Worm (Caenorhabditis elegans): ENCODE results near the gene sru-36.

DNA sequence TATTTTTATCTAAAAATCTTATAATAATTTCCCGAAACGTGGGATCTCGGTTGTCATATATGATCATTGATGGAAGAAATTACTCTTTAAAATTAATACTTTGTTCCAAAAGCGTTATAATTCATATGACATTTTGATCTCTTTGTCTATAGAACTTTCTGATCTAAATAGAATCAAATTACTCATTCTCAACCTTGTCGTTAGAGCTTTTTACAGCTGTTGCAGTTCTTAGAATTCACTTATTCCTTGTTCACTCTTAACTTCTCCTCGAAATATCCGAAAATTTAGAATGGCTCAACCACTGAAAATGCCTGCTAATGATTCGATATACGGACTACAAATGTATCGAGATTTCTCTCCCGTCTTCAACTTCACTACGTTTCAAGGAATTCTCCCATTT is 30.3 kb upstream of the sru-36 start, which contains the start of gene sru-29:
- TF ChIP-seq scrt-1 (GFP tag; IDR thresholded peaks at IDR 0.05): no peak
- TF ChIP-seq ets-7 (tag; optimal IDR thresholded peaks at IDR 0.05): no peak
- no peak for TF ChIP-seq ama-1 (optimal IDR thresholded peaks at IDR 0.05)
- no peak for TF ChIP-seq ceh-36 (tag; optimal IDR thresholded peaks at IDR 0.05)
- TF ChIP-seq hnd-1 (tag; optimal IDR thresholded peaks at IDR 0.05): no peak
